Fruit fly (Drosophila melanogaster): ENCODE measurements around the gene CG3407.
A peak's percentile ranks its signal among the peaks of the same experiment; 100 is the strongest.

CG3407 gene

dm6 chr2L:3832249-3832675, 19.1 kb upstream of the CG3407 start (continued):
- peak; percentile 94 for TF ChIP-seq PHDP (tag; optimal IDR thresholded peaks at IDR 0.05)
- TF ChIP-seq z (GFP tag; IDR thresholded peaks at IDR 0.05) = peak; percentile 75
- peak; percentile 77 for TF ChIP-seq gsb (GFP tag; IDR thresholded peaks at IDR 0.05)
- peak; percentile 91 for TF ChIP-seq Vsx1 (GFP tag; optimal IDR thresholded peaks at IDR 0.05)
- TF ChIP-seq gcm2 (GFP tag; optimal IDR thresholded peaks at IDR 0.05) = peak; percentile 95
- TF ChIP-seq Dll (GFP tag; IDR thresholded peaks at IDR 0.05; ENCODE audit: partially characterized antibody) = peak; percentile 45; the same call in 1 of the 4 replicates
- peak in 1 of 3 experiments; percentile 98 for TF ChIP-seq lola (GFP tag; optimal IDR thresholded peaks at IDR 0.05)
- peak; percentile 98 for TF ChIP-seq zen (tag; optimal IDR thresholded peaks at IDR 0.05)
- TF ChIP-seq rib (GFP tag; IDR thresholded peaks at IDR 0.05) = peak; percentile 76
- peak; percentile 95 for TF ChIP-seq CG6689 (GFP tag; IDR thresholded peaks at IDR 0.05)
- TF ChIP-seq CG3065 (GFP tag; optimal IDR thresholded peaks at IDR 0.05) = peak; percentile 96
- peak; percentile 98 for TF ChIP-seq CG10959 (GFP tag; IDR thresholded peaks at IDR 0.05)
- TF ChIP-seq eyg (GFP tag; optimal IDR thresholded peaks at IDR 0.05) = peak; percentile 84
- peak; percentile 68 for TF ChIP-seq Fer2 (tag; optimal IDR thresholded peaks at IDR 0.05)
- TF ChIP-seq ara (GFP tag; IDR thresholded peaks at IDR 0.05) = peak; percentile 98
- peak; percentile 91 for TF ChIP-seq CG17802 (tag; optimal IDR thresholded peaks at IDR 0.05)
- peak; percentile 76 for TF ChIP-seq CG15514 (GFP tag; optimal IDR thresholded peaks at IDR 0.05)
- TF ChIP-seq Sry-δ (GFP tag; optimal IDR thresholded peaks at IDR 0.05) = peak; percentile 70
- TF ChIP-seq MTF-1 (GFP tag; optimal IDR thresholded peaks at IDR 0.05; ENCODE audit: borderline replicate concordance) = peak; percentile 94
- TF ChIP-seq Asciz (GFP tag; optimal IDR thresholded peaks at IDR 0.05) = peak; percentile 94
- peak; percentile 93 for TF ChIP-seq CG31388 (GFP tag; optimal IDR thresholded peaks at IDR 0.05)
- TF ChIP-seq fd3F (GFP tag; optimal IDR thresholded peaks at IDR 0.05) = peak; percentile 69
- peak in 1 of 2 experiments; percentile 83 for TF ChIP-seq tll (GFP tag; optimal IDR thresholded peaks at IDR 0.05)
- peak; percentile 95 for TF ChIP-seq nerfin-1 (tag; optimal IDR thresholded peaks at IDR 0.05)
- TF ChIP-seq CG17361 (GFP tag; IDR thresholded peaks at IDR 0.05) = peak; percentile 96
- TF ChIP-seq CG15073 (GFP tag; optimal IDR thresholded peaks at IDR 0.05) = peak; percentile 88
- TF ChIP-seq run (tag; optimal IDR thresholded peaks at IDR 0.05) = peak; percentile 92
- peak; percentile 93 for TF ChIP-seq odd (GFP tag; optimal IDR thresholded peaks at IDR 0.05)
- peak; percentile 87 for TF ChIP-seq Oaz (GFP tag; IDR thresholded peaks at IDR 0.05)
- TF ChIP-seq CG4820 (GFP tag; optimal IDR thresholded peaks at IDR 0.05) = peak; percentile 98
- peak; percentile 92 for TF ChIP-seq da (GFP tag; optimal IDR thresholded peaks at IDR 0.05)
- TF ChIP-seq dpn (GFP tag; optimal IDR thresholded peaks at IDR 0.05) = peak; percentile 96
- TF ChIP-seq emc (GFP tag; optimal IDR thresholded peaks at IDR 0.05) = peak; percentile 82
- peak; percentile 98 for TF ChIP-seq CG3407 (GFP tag; optimal IDR thresholded peaks at IDR 0.05)
- peak; percentile 95 for TF ChIP-seq ranshi (GFP tag; IDR thresholded peaks at IDR 0.05)
- TF ChIP-seq Dfd (GFP tag; optimal IDR thresholded peaks at IDR 0.05) = no peak
- peak; percentile 96 for TF ChIP-seq ab (GFP tag; optimal IDR thresholded peaks at IDR 0.05)
- peak; percentile 87 for TF ChIP-seq Dek (tag; optimal IDR thresholded peaks at IDR 0.05)
- TF ChIP-seq B-H1 (GFP tag; IDR thresholded peaks at IDR 0.05) = peak; percentile 90
- TF ChIP-seq CG13424 (tag; optimal IDR thresholded peaks at IDR 0.05) = peak; percentile 95
- TF ChIP-seq jigr1 (GFP tag; IDR thresholded peaks at IDR 0.05) = peak; percentile 86; the same call in 2 of the 3 replicates
- peak; percentile 94 for TF ChIP-seq dati (GFP tag; IDR thresholded peaks at IDR 0.05)
- TF ChIP-seq CG12155 (GFP tag; optimal IDR thresholded peaks at IDR 0.05) = peak; percentile 93
- no peak for TF ChIP-seq vnd (GFP tag; IDR thresholded peaks at IDR 0.05; ENCODE audit: partially characterized antibody)
- peak; percentile 91 for TF ChIP-seq danr (GFP tag; IDR thresholded peaks at IDR 0.05)
- peak; percentile 87 for TF ChIP-seq CG31365 (tag; optimal IDR thresholded peaks at IDR 0.05)
- peak; percentile 97 for TF ChIP-seq Awh (GFP tag; IDR thresholded peaks at IDR 0.05)
- peak; percentile 57 for TF ChIP-seq bigmax (GFP tag; optimal IDR thresholded peaks at IDR 0.05)
- TF ChIP-seq CG15601 (tag; optimal IDR thresholded peaks at IDR 0.05) = peak; percentile 96
- TF ChIP-seq CG5180 (GFP tag; optimal IDR thresholded peaks at IDR 0.05) = peak; percentile 85

All from whole organism, embryonic.